Worm (Caenorhabditis elegans) whole organism, L4/young adult: ENCODE measurements around the gene C49F8.3.
A peak's percentile ranks its signal among the peaks of the same experiment; 100 is the strongest.

Source experiments
- W03F9.2 ChIP-seq: fragments of 150-350 bp; optimal IDR thresholded peaks from 2 replicates; lab custom pipeline; 2014; ENCODE audit warnings: missing biosample characterization, missing genetic modification characterization
- dao-5 ChIP-seq: sonication (generic microtip); optimal IDR thresholded peaks from 2 replicates; lab custom pipeline; 2016; ENCODE audit warnings: missing genotype, missing genetic modification characterization, moderate library complexity, missing compliant biosample characterization
- him-1 ChIP-seq: sonication (generic microtip); optimal IDR thresholded peaks from 2 replicates; lab custom pipeline; 2016; ENCODE audit warnings: missing genotype, missing genetic modification reagents, missing genetic modification characterization, missing compliant biosample characterization

Gene C49F8.3

ce11 chrX:13401783-13402182 lies 14.4 kb upstream of the C49F8.3 start, which contains the start of gene F02C12.1:
Gene F02C12.1 (plus strand): TSS chrX:13402083.
- no peak for TF ChIP-seq him-1 (tag; lab: Kevin White, UChicago)
- TF ChIP-seq dao-5 (tag; lab: Kevin White, UChicago), result no peak

ce11 chrX:13401311-13401710 lies 14.0 kb upstream of the C49F8.3 start:
- peak; percentile 10 for TF ChIP-seq W03F9.2
- TF ChIP-seq dao-5 (tag; lab: Kevin White, UChicago), result no peak

ce11 chrX:13399221-13399620 lies 11.9 kb upstream of the C49F8.3 start, which contains the start of gene F02C12.2:
Gene F02C12.2 (minus strand): TSS chrX:13399321.
- TF ChIP-seq dao-5 (tag; lab: Kevin White, UChicago) (no peak), him-1 (tag; lab: Kevin White, UChicago) (no peak), W03F9.2 (no peak)

- no peak for TF ChIP-seq him-1 (tag; lab: Kevin White, UChicago)
- TF ChIP-seq W03F9.2, result peak; percentile 52
- TF ChIP-seq dao-5 (tag; lab: Kevin White, UChicago), result no peak
Measured at ce11 chrX:13396550-13397023, 9.2 kb upstream of the C49F8.3 start, which contains the start of gene F02C12.3. Gene F02C12.3 (plus strand): TSS chrX:13396973.

- TF ChIP-seq W03F9.2, result no peak
- TF ChIP-seq him-1 (tag; lab: Kevin White, UChicago), result no peak
- no peak for TF ChIP-seq dao-5 (tag; lab: Kevin White, UChicago)
Measured at ce11 chrX:13394971-13395370, 7.6 kb upstream of the C49F8.3 start, which contains the start of gene irld-2. Gene irld-2 (minus strand): TSS chrX:13395071.

- TF ChIP-seq him-1 (tag; lab: Kevin White, UChicago) (no peak), dao-5 (tag; lab: Kevin White, UChicago) (no peak), W03F9.2 (no peak)
Measured at ce11 chrX:13388829-13389228, 1.5 kb upstream of the C49F8.3 start.

ce11 chrX:13384743-13385142 lies 2.6 kb downstream of the C49F8.3 start:
- TF ChIP-seq dao-5 (tag; lab: Kevin White, UChicago), result no peak
- no peak for TF ChIP-seq W03F9.2
- TF ChIP-seq him-1 (tag; lab: Kevin White, UChicago), result no peak

ce11 chrX:13383273-13383672 lies 4.1 kb downstream of the C49F8.3 start:
- no peak for TF ChIP-seq him-1 (tag; lab: Kevin White, UChicago)
- TF ChIP-seq dao-5 (tag; lab: Kevin White, UChicago), result no peak
- no peak for TF ChIP-seq W03F9.2

- TF ChIP-seq W03F9.2 (no peak), him-1 (tag; lab: Kevin White, UChicago) (no peak), dao-5 (tag; lab: Kevin White, UChicago) (no peak)
Measured at ce11 chrX:13380988-13381742, 6.2 kb downstream of the C49F8.3 start.

ce11 chrX:13379072-13379471 lies 8.3 kb downstream of the C49F8.3 start:
- TF ChIP-seq him-1 (tag; lab: Kevin White, UChicago) (no peak), dao-5 (tag; lab: Kevin White, UChicago) (no peak), W03F9.2 (no peak)

- TF ChIP-seq him-1 (tag; lab: Kevin White, UChicago) (no peak), dao-5 (tag; lab: Kevin White, UChicago) (no peak), W03F9.2 (no peak)
Measured at ce11 chrX:13376851-13377250, 10.5 kb downstream of the C49F8.3 start, which contains the start of the genes C49F8.14 and gem-1. Gene C49F8.14 (minus strand): TSS chrX:13376949. Gene gem-1 (minus strand): TSS chrX:13376992.

ce11 chrX:13376185-13376584 lies 11.2 kb downstream of the C49F8.3 start:
- TF ChIP-seq dao-5 (tag; lab: Kevin White, UChicago) (no peak), W03F9.2 (no peak), him-1 (tag; lab: Kevin White, UChicago) (no peak)

ce11 chrX:13368283-13368682 lies 19.1 kb downstream of the C49F8.3 start:
- no peak for TF ChIP-seq him-1 (tag; lab: Kevin White, UChicago)
- TF ChIP-seq dao-5 (tag; lab: Kevin White, UChicago), result no peak
- no peak for TF ChIP-seq W03F9.2

- TF ChIP-seq W03F9.2 (no peak), him-1 (tag; lab: Kevin White, UChicago) (no peak), dao-5 (tag; lab: Kevin White, UChicago) (no peak)
Measured at ce11 chrX:13366955-13367354, 20.4 kb downstream of the C49F8.3 start.
